ENCODE assay signal across 4 fruit fly cellular contexts in the genomic region with DNA sequence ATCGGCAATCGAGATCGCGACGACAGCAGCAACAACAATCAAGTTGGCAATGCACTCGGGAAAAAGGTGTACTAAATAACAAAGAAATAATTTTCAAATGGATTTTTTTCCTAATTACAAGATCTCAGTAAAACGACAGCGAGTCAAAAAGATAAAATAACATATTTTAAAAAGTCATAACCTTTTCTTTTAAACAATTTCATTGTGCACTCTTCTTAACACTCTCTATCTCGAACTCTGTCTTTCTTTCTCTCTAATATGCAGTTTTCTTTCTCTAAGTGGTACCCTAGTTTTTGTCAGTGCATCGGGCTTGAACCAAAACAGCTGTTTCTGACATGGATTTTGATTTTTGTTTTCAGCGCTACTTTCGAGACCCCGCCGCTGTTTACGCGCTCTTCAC.
TF ChIP-seq lines count a peak whose summit lies in the region.

No protein-coding gene starts in this region.

- TF ChIP-seq CTCF in whole organism, embryonic (GFP tag; optimal IDR thresholded peaks at IDR 0.05; lab: Kevin White, UChicago) = no peak

TF ChIP-seq in whole organism, embryonic, 481 proteins besides CTCF, POLR2A, EP300 and RAD21 (continues in another document):
- TF ChIP-seq CG33557 (GFP tag; optimal IDR thresholded peaks at IDR 0.05; lab: Kevin White, UChicago) = no peak
- peak; percentile 63; the same call in 1 of the 2 replicates for TF ChIP-seq Oaz (GFP tag; IDR thresholded peaks at IDR 0.05; lab: Robert Waterston, UW)
- TF ChIP-seq repo (GFP tag; optimal IDR thresholded peaks at IDR 0.05; lab: Kevin White, UChicago) = peak; percentile 36
- TF ChIP-seq sima (GFP tag; optimal IDR thresholded peaks at IDR 0.05; lab: Kevin White, UChicago) = no peak
- no peak for TF ChIP-seq HLH4C (GFP tag; IDR thresholded peaks at IDR 0.05; lab: Robert Waterston, UW; ENCODE audit: partially characterized antibody)
- TF ChIP-seq CG4424 (GFP tag; optimal IDR thresholded peaks at IDR 0.05; lab: Kevin White, UChicago) = peak; percentile 69
- TF ChIP-seq BEAF-32 (GFP tag; optimal IDR thresholded peaks at IDR 0.05; lab: Kevin White, UChicago) = no peak
- no peak for TF ChIP-seq CG4707 (GFP tag; optimal IDR thresholded peaks at IDR 0.05; lab: Kevin White, UChicago)
- peak; percentile 54; the same call in 1 of the 3 replicates for TF ChIP-seq CG6175 (GFP tag; IDR thresholded peaks at IDR 0.05; lab: Robert Waterston, UW)
- TF ChIP-seq tll (GFP tag; optimal IDR thresholded peaks at IDR 0.05; lab: Kevin White, UChicago) = no peak
- no peak for TF ChIP-seq CG17912 (GFP tag; optimal IDR thresholded peaks at IDR 0.05; lab: Kevin White, UChicago)
- TF ChIP-seq CG16863 (GFP tag; optimal IDR thresholded peaks at IDR 0.05; lab: Kevin White, UChicago) = peak; percentile 59
- TF ChIP-seq Spps (tag; optimal IDR thresholded peaks at IDR 0.05; lab: Kevin White, UChicago) = no peak
- peak; percentile 77 for TF ChIP-seq vvl (GFP tag; IDR thresholded peaks at IDR 0.05; lab: Robert Waterston, UW)
- peak; percentile 55 for TF ChIP-seq Ravus (GFP tag; IDR thresholded peaks at IDR 0.05; lab: Robert Waterston, UW)
- TF ChIP-seq crol (GFP tag; IDR thresholded peaks at IDR 0.05; lab: Robert Waterston, UW) = no peak
- peak; percentile 47 for TF ChIP-seq CG10654 (GFP tag; optimal IDR thresholded peaks at IDR 0.05; lab: Kevin White, UChicago)
- TF ChIP-seq bcd (GFP tag; optimal IDR thresholded peaks at IDR 0.05; lab: Kevin White, UChicago) = peak; percentile 78
- TF ChIP-seq inv (GFP tag; IDR thresholded peaks at IDR 0.05; lab: Robert Waterston, UW; ENCODE audit: partially characterized antibody) = no peak
- TF ChIP-seq CG11560 (tag; IDR thresholded peaks at IDR 0.05; lab: Robert Waterston, UW) = peak; percentile 46; the same call in 2 of the 3 replicates
- peak; percentile 69 for TF ChIP-seq CG3847 (GFP tag; IDR thresholded peaks at IDR 0.05; lab: Robert Waterston, UW)

TF ChIP-seq in whole organism, prepupa, 60 proteins besides CTCF, POLR2A, EP300 and RAD21 (continues in another document):
- TF ChIP-seq Eip93F (GFP tag; optimal IDR thresholded peaks at IDR 0.05; lab: Kevin White, UChicago) (no peak), Hr4 (GFP tag; optimal IDR thresholded peaks at IDR 0.05; lab: Kevin White, UChicago) (peak; percentile 76), vri (GFP tag; optimal IDR thresholded peaks at IDR 0.05; lab: Kevin White, UChicago) (peak; percentile 14), CG3032 (tag; optimal IDR thresholded peaks at IDR 0.05; lab: Kevin White, UChicago) (peak; percentile 30), CG8319 (GFP tag; optimal IDR thresholded peaks at IDR 0.05; lab: Kevin White, UChicago) (peak; percentile 50), Eip78C (GFP tag; lab: Kevin White, UChicago) (peak; percentile 88), CG6276 (GFP tag; optimal IDR thresholded peaks at IDR 0.05; lab: Kevin White, UChicago) (peak; percentile 79), CG6808 (GFP tag; optimal IDR thresholded peaks at IDR 0.05; lab: Kevin White, UChicago) (no peak), eg (GFP tag; IDR thresholded peaks at IDR 0.05; lab: Robert Waterston, UW) (peak; percentile 83), Met (GFP tag; optimal IDR thresholded peaks at IDR 0.05; lab: Kevin White, UChicago) (peak; percentile 70), spab (GFP tag; optimal IDR thresholded peaks at IDR 0.05; lab: Kevin White, UChicago) (no peak), CG11294 (GFP tag; IDR thresholded peaks at IDR 0.05; lab: Robert Waterston, UW) (peak; percentile 63; the same call in 1 of the 2 replicates), CG1621 (tag; optimal IDR thresholded peaks at IDR 0.05; lab: Kevin White, UChicago) (no peak), CG32006 (GFP tag; optimal IDR thresholded peaks at IDR 0.05; lab: Kevin White, UChicago) (peak; percentile 84), Eip75B (GFP tag; optimal IDR thresholded peaks at IDR 0.05; lab: Kevin White, UChicago) (peak; percentile 52), Ets96B (tag; optimal IDR thresholded peaks at IDR 0.05; lab: Kevin White, UChicago) (peak; percentile 10), Hr38 (GFP tag; optimal IDR thresholded peaks at IDR 0.05; lab: Kevin White, UChicago) (no peak), fkh (GFP tag; optimal IDR thresholded peaks at IDR 0.05; lab: Kevin White, UChicago) (peak; percentile 15), dsx (GFP tag; optimal IDR thresholded peaks at IDR 0.05; lab: Kevin White, UChicago; ENCODE audit: poor library complexity, severe bottlenecking) (peak; percentile 4), Sox15 (GFP tag; optimal IDR thresholded peaks at IDR 0.05; lab: Kevin White, UChicago) (peak; percentile 26), Lpt (GFP tag; optimal IDR thresholded peaks at IDR 0.05; lab: Kevin White, UChicago) (peak; percentile 41), net (GFP tag; optimal IDR thresholded peaks at IDR 0.05; lab: Kevin White, UChicago) (peak; percentile 61)

TF ChIP-seq in whole organism, pupa, 21 proteins besides CTCF, POLR2A, EP300 and RAD21:
- TF ChIP-seq Snoo (tag; optimal IDR thresholded peaks at IDR 0.05; lab: Kevin White, UChicago) (peak; percentile 24), gl (tag; optimal IDR thresholded peaks at IDR 0.05; lab: Kevin White, UChicago) (no peak), CG34367 (tag; optimal IDR thresholded peaks at IDR 0.05; lab: Kevin White, UChicago) (peak; percentile 15), CG4496 (GFP tag; IDR thresholded peaks at IDR 0.05; lab: Robert Waterston, UW) (peak; percentile 77), CG14655 (GFP tag; optimal IDR thresholded peaks at IDR 0.05; lab: Kevin White, UChicago) (peak; percentile 53), CG13204 (GFP tag; optimal IDR thresholded peaks at IDR 0.05; lab: Kevin White, UChicago) (no peak), CG8159 (tag; optimal IDR thresholded peaks at IDR 0.05; lab: Kevin White, UChicago) (peak; percentile 41), EcR (GFP tag; optimal IDR thresholded peaks at IDR 0.05; lab: Kevin White, UChicago) (no peak), CG15710 (tag; optimal IDR thresholded peaks at IDR 0.05; lab: Kevin White, UChicago) (peak; percentile 40), CG8301 (tag; optimal IDR thresholded peaks at IDR 0.05; lab: Kevin White, UChicago) (peak; percentile 49), rn (GFP tag; IDR thresholded peaks at IDR 0.05; lab: Robert Waterston, UW) (peak; percentile 68), CG17806 (tag; optimal IDR thresholded peaks at IDR 0.05; lab: Kevin White, UChicago) (peak; percentile 36), D1 (tag; optimal IDR thresholded peaks at IDR 0.05; lab: Kevin White, UChicago) (no peak), Pif1A (GFP tag; optimal IDR thresholded peaks at IDR 0.05; lab: Kevin White, UChicago) (peak; percentile 28), CG10348 (GFP tag; IDR thresholded peaks at IDR 0.05; lab: Robert Waterston, UW) (peak; percentile 51; the same call in 1 of the 2 replicates), Ets98B (GFP tag; IDR thresholded peaks at IDR 0.05; lab: Robert Waterston, UW) (peak; percentile 65), CG9948 (tag; optimal IDR thresholded peaks at IDR 0.05; lab: Kevin White, UChicago) (peak; percentile 21), CG12605 (GFP tag; IDR thresholded peaks at IDR 0.05; lab: Robert Waterston, UW) (0 out of 2 replicates have a peak, but pooled peaks have one; percentile 33), Pif1B (GFP tag; optimal IDR thresholded peaks at IDR 0.05; lab: Kevin White, UChicago) (no peak), fd96Ca (GFP tag; IDR thresholded peaks at IDR 0.05; lab: Robert Waterston, UW) (peak; percentile 61; the same call in 1 of the 3 replicates), CG32121 (GFP tag; IDR thresholded peaks at IDR 0.05; lab: Robert Waterston, UW) (peak; percentile 80; the same call in 1 of the 2 replicates)

TF ChIP-seq in whole organism, wandering third instar larva, 38 proteins besides CTCF, POLR2A, EP300 and RAD21 (continues in another document):
- no peak for TF ChIP-seq lola (GFP tag; optimal IDR thresholded peaks at IDR 0.05; lab: Kevin White, UChicago)
- peak; percentile 29 for TF ChIP-seq br (GFP tag; optimal IDR thresholded peaks at IDR 0.05; lab: Kevin White, UChicago)
- TF ChIP-seq usp (GFP tag; optimal IDR thresholded peaks at IDR 0.05; lab: Kevin White, UChicago) = no peak
- no peak for TF ChIP-seq sage (GFP tag; optimal IDR thresholded peaks at IDR 0.05; lab: Kevin White, UChicago)
- TF ChIP-seq dl (GFP tag; optimal IDR thresholded peaks at IDR 0.05; lab: Kevin White, UChicago; ENCODE audit: insufficient read depth in 1 of 2, partially characterized antibody in 2 of 2) = no peak
- peak; percentile 61 for TF ChIP-seq fru (GFP tag; optimal IDR thresholded peaks at IDR 0.05; lab: Kevin White, UChicago)
- TF ChIP-seq CrebA (GFP tag; optimal IDR thresholded peaks at IDR 0.05; lab: Kevin White, UChicago; ENCODE audit: borderline replicate concordance) = no peak
- no peak for TF ChIP-seq Hr83 (GFP tag; optimal IDR thresholded peaks at IDR 0.05; lab: Kevin White, UChicago; ENCODE audit: poor library complexity, severe bottlenecking)
- peak; percentile 28 for TF ChIP-seq OdsH (GFP tag; optimal IDR thresholded peaks at IDR 0.05; lab: Kevin White, UChicago)
- peak; percentile 44 for TF ChIP-seq psq (GFP tag; optimal IDR thresholded peaks at IDR 0.05; lab: Kevin White, UChicago)
- no peak for TF ChIP-seq N (GFP tag; optimal IDR thresholded peaks at IDR 0.05; lab: Kevin White, UChicago)
- TF ChIP-seq Sp1 (GFP tag; optimal IDR thresholded peaks at IDR 0.05; lab: Kevin White, UChicago) = peak; percentile 66
- no peak for TF ChIP-seq dsf (GFP tag; optimal IDR thresholded peaks at IDR 0.05; lab: Kevin White, UChicago; ENCODE audit: borderline replicate concordance)
- TF ChIP-seq h (GFP tag; optimal IDR thresholded peaks at IDR 0.05; lab: Kevin White, UChicago) = peak; percentile 70
- TF ChIP-seq Hnf4 (GFP tag; optimal IDR thresholded peaks at IDR 0.05; lab: Kevin White, UChicago) = peak; percentile 23
- TF ChIP-seq sv (GFP tag; optimal IDR thresholded peaks at IDR 0.05; lab: Kevin White, UChicago) = peak; percentile 70
- TF ChIP-seq Dfd (GFP tag; optimal IDR thresholded peaks at IDR 0.05; lab: Kevin White, UChicago) = no peak
- no peak for TF ChIP-seq brk (GFP tag; optimal IDR thresholded peaks at IDR 0.05; lab: Kevin White, UChicago)
- TF ChIP-seq foxo (GFP tag; optimal IDR thresholded peaks at IDR 0.05; lab: Kevin White, UChicago) = peak in 1 of 2 experiments; percentile 50
- TF ChIP-seq ey (GFP tag; optimal IDR thresholded peaks at IDR 0.05; lab: Kevin White, UChicago) = peak; percentile 53
- TF ChIP-seq Myc (optimal IDR thresholded peaks at IDR 0.05; lab: Kevin White, UChicago) = no peak
- TF ChIP-seq Rel (GFP tag; optimal IDR thresholded peaks at IDR 0.05; lab: Kevin White, UChicago) = no peak
- peak; percentile 16 for TF ChIP-seq Rel (tag; optimal IDR thresholded peaks at IDR 0.05; lab: Kevin White, UChicago)
- TF ChIP-seq woc (GFP tag; optimal IDR thresholded peaks at IDR 0.05; lab: Kevin White, UChicago) = no peak
- no peak for TF ChIP-seq Vsx2 (GFP tag; optimal IDR thresholded peaks at IDR 0.05; lab: Kevin White, UChicago; ENCODE audit: partially characterized antibody)
- no peak for TF ChIP-seq Abd-B (GFP tag; optimal IDR thresholded peaks at IDR 0.05; lab: Kevin White, UChicago)
- TF ChIP-seq CG32264 (GFP tag; optimal IDR thresholded peaks at IDR 0.05; lab: Kevin White, UChicago) = no peak
- TF ChIP-seq dmrt93B (GFP tag; optimal IDR thresholded peaks at IDR 0.05; lab: Kevin White, UChicago) = peak; percentile 38
